Worm (Caenorhabditis elegans) whole organism, L4 larva: ENCODE data around the gene Y39B6A.1.

Experiments used
- F26F4.8 ChIP-seq: fragments of 200-800 bp; sonication (Bioruptor generic); conservative IDR thresholded peaks from 2 replicates; pipeline ENCODE4 v1.3.6; 2022; ENCODE audit warnings: missing genetic modification characterization, missing compliant biosample characterization
- R02D3.7 ChIP-seq: fragments of 150-350 bp; sonication (generic microtip); optimal IDR thresholded peaks from 3 replicates; lab custom pipeline; 2014; ENCODE audit warnings: missing biosample characterization, missing genetic modification characterization
- T20F7.1 ChIP-seq: fragments of 200-800 bp; sonication (Bioruptor generic); optimal IDR thresholded peaks from 2 replicates; lab custom pipeline; 2018; ENCODE audit warnings: mild to moderate bottlenecking, missing genetic modification characterization, missing compliant biosample characterization
- T26A8.4 ChIP-seq: fragments of 200-800 bp; sonication (Bioruptor generic); IDR thresholded peaks from 2 replicates; pipeline ENCODE4 v1.3.6; 2022; ENCODE audit warnings: missing genetic modification characterization, missing compliant biosample characterization
- Y105C5A.15 ChIP-seq: fragments of 200-800 bp; sonication (Bioruptor generic); IDR thresholded peaks from 2 replicates; pipeline ENCODE4 v1.3.6; 2022; ENCODE audit warnings: missing genetic modification characterization, missing compliant biosample characterization
- aha-1 ChIP-seq: fragments of 150-350 bp; peaks from one replicate; lab custom pipeline; 2014; ENCODE audit warnings: missing biosample characterization, missing genetic modification characterization
- arid-1 ChIP-seq: fragments of 200-800 bp; sonication (Bioruptor generic); conservative IDR thresholded peaks from 2 replicates; pipeline ENCODE4 v1.3.6; 2022; ENCODE audit warnings: missing genetic modification reagents, missing genetic modification characterization, missing compliant biosample characterization
- ceh-20 ChIP-seq: fragments of 200-800 bp; sonication (Bioruptor generic); IDR thresholded peaks from 2 replicates; pipeline ENCODE4 v1.3.6; 2022; ENCODE audit warnings: missing genetic modification reagents, missing genetic modification characterization, missing compliant biosample characterization
- ctbp-1 ChIP-seq: fragments of 200-800 bp; sonication (Bioruptor generic); IDR thresholded peaks from 2 replicates; pipeline ENCODE4 v1.3.6; 2022; ENCODE audit warnings: missing genetic modification reagents, missing genetic modification characterization, missing compliant biosample characterization
- daf-16 ChIP-seq, 3 experiments: sonication (generic microtip); optimal IDR thresholded peaks; 2 replicates each; lab custom pipeline; 2016 to 2017; ENCODE audit warnings: missing genetic modification characterization in 3 of 3, missing genetic modification reagents in 3 of 3, mild to moderate bottlenecking in 2 of 3, missing compliant biosample characterization in 2 of 3, missing biosample characterization in 1 of 3, moderate library complexity in 1 of 3
- daf-19 ChIP-seq: fragments of 200-800 bp; sonication (Bioruptor generic); conservative IDR thresholded peaks from 2 replicates; pipeline ENCODE4 v1.3.6; 2022; ENCODE audit warnings: missing genetic modification characterization, missing compliant biosample characterization
- dmd-6 ChIP-seq: fragments of 200-800 bp; sonication (Bioruptor generic); IDR thresholded peaks from 2 replicates; pipeline ENCODE4 v1.3.6; 2022; ENCODE audit warnings: missing genetic modification reagents, missing genetic modification characterization, missing compliant biosample characterization
- dpl-1 ChIP-seq: fragments of 150-350 bp; optimal IDR thresholded peaks from 2 replicates; lab custom pipeline; 2014; ENCODE audit warnings: missing biosample characterization, missing genetic modification reagents, missing genetic modification characterization
- dve-1 ChIP-seq: sonication (generic microtip); optimal IDR thresholded peaks from 2 replicates; lab custom pipeline; 2017; ENCODE audit warnings: antibody characterized with exemption, mild to moderate bottlenecking, missing genetic modification characterization, missing compliant biosample characterization; ENCODE audit not compliant: insufficient read depth
- fkh-10 ChIP-seq: fragments of 150-350 bp; optimal IDR thresholded peaks from 2 replicates; lab custom pipeline; 2014; ENCODE audit warnings: missing biosample characterization, missing genetic modification reagents, missing genetic modification characterization
- hif-1 ChIP-seq, 2 experiments: sonication (generic microtip); optimal IDR thresholded peaks; 2 replicates each; lab custom pipeline; 2016 to 2017; ENCODE audit warnings: missing compliant biosample characterization in 2 of 2, missing genetic modification characterization in 2 of 2, missing genetic modification reagents in 2 of 2, missing genotype in 2 of 2, mild to moderate bottlenecking in 1 of 2
- hlh-11 ChIP-seq: fragments of 200-800 bp; sonication (Bioruptor generic); optimal IDR thresholded peaks from 2 replicates; lab custom pipeline; 2018; ENCODE audit warnings: mild to moderate bottlenecking, missing genetic modification characterization, missing compliant biosample characterization
- hlh-30 ChIP-seq: sonication (generic microtip); optimal IDR thresholded peaks from 2 replicates; lab custom pipeline; 2017; ENCODE audit warnings: antibody characterized with exemption, mild to moderate bottlenecking, missing genetic modification characterization, missing compliant biosample characterization; ENCODE audit not compliant: insufficient read depth
- lin-13 ChIP-seq: fragments of 150-350 bp; optimal IDR thresholded peaks from 2 replicates; lab custom pipeline; 2014; ENCODE audit warnings: missing biosample characterization, missing genetic modification reagents, missing genetic modification characterization
- lin-15B ChIP-seq: fragments of 150-350 bp; sonication (generic microtip); optimal IDR thresholded peaks from 3 replicates; lab custom pipeline; 2014; ENCODE audit warnings: missing biosample characterization, missing genetic modification characterization
- lsy-2 ChIP-seq, 2 experiments: fragments of 150-350 bp in 1 of 2; sonication (generic microtip) in 1 of 2; optimal IDR thresholded peaks; 2 replicates each; lab custom pipeline; 2014 to 2017; ENCODE audit warnings: missing biosample characterization in 2 of 2, missing genetic modification characterization in 2 of 2
- mdl-1 ChIP-seq, 2 experiments: fragments of 150-350 bp in 1 of 2; sonication (generic microtip) in 1 of 2; optimal IDR thresholded peaks; 2 replicates each; lab custom pipeline; 2014 to 2017; ENCODE audit warnings: missing biosample characterization in 2 of 2, missing genetic modification characterization in 2 of 2
- mep-1 ChIP-seq: fragments of 150-350 bp; sonication (generic microtip); optimal IDR thresholded peaks from 3 replicates; lab custom pipeline; 2014; ENCODE audit warnings: missing biosample characterization, missing genetic modification characterization
- mes-2 ChIP-seq: sonication (generic microtip); optimal IDR thresholded peaks from 2 replicates; lab custom pipeline; 2016; ENCODE audit warnings: missing genotype, mild to moderate bottlenecking, missing genetic modification characterization, missing compliant biosample characterization; ENCODE audit not compliant: poor library complexity, severe bottlenecking
- mxl-3 ChIP-seq: fragments of 200-800 bp; sonication (Bioruptor generic); optimal IDR thresholded peaks from 2 replicates; lab custom pipeline; 2018; ENCODE audit warnings: mild to moderate bottlenecking, missing genetic modification characterization, missing compliant biosample characterization
- nhr-10 ChIP-seq: fragments of 150-350 bp; optimal IDR thresholded peaks from 2 replicates; lab custom pipeline; 2014; ENCODE audit warnings: missing biosample characterization, missing genetic modification characterization
- nhr-102 ChIP-seq: sonication (generic microtip); optimal IDR thresholded peaks from 2 replicates; lab custom pipeline; 2016; ENCODE audit warnings: mild to moderate bottlenecking, missing genetic modification characterization, moderate library complexity, missing compliant biosample characterization
- nhr-237 ChIP-seq: sonication (generic microtip); optimal IDR thresholded peaks from 2 replicates; lab custom pipeline; 2017; ENCODE audit warnings: missing biosample characterization, missing genetic modification characterization
- nhr-28 ChIP-seq: fragments of 150-350 bp; optimal IDR thresholded peaks from 2 replicates; lab custom pipeline; 2014; ENCODE audit warnings: missing biosample characterization, missing genetic modification characterization
- nhr-42 ChIP-seq: fragments of 200-800 bp; sonication (Bioruptor generic); IDR thresholded peaks from 2 replicates; pipeline ENCODE4 v1.3.6; 2022; ENCODE audit warnings: missing genetic modification characterization, missing compliant biosample characterization
- nhr-76 ChIP-seq: fragments of 150-350 bp; optimal IDR thresholded peaks from 2 replicates; lab custom pipeline; 2014; ENCODE audit warnings: missing biosample characterization, missing genetic modification characterization
- nhr-77 ChIP-seq: fragments of 150-350 bp; optimal IDR thresholded peaks from 2 replicates; lab custom pipeline; 2014; ENCODE audit warnings: missing biosample characterization, missing genetic modification characterization
- php-3 ChIP-seq: fragments of 200-800 bp; sonication (Bioruptor generic); IDR thresholded peaks from 2 replicates; pipeline ENCODE4 v1.3.6; 2022; ENCODE audit warnings: missing genetic modification reagents, missing genetic modification characterization, missing compliant biosample characterization
- pqm-1 ChIP-seq: sonication (generic microtip); optimal IDR thresholded peaks from 2 replicates; lab custom pipeline; 2017; ENCODE audit warnings: missing biosample characterization, missing genetic modification characterization
- saeg-2 ChIP-seq: fragments of 200-800 bp; sonication (Bioruptor generic); IDR thresholded peaks from 2 replicates; pipeline ENCODE4 v1.3.6; 2022; ENCODE audit warnings: missing genetic modification reagents, missing genetic modification characterization, missing compliant biosample characterization
- tra-1 ChIP-seq: fragments of 200-800 bp; sonication (Bioruptor generic); IDR thresholded peaks from 2 replicates; pipeline ENCODE4 v1.3.6; 2022; ENCODE audit warnings: missing genetic modification reagents, missing genetic modification characterization, missing compliant biosample characterization

Y39B6A.1 gene

ce11 chrV:19217104-19217503, 13.7 kb upstream of the Y39B6A.1 start, which contains the start of gene srr-2:
Gene srr-2 (minus strand): TSS chrV:19217176.
- TF ChIP-seq dmd-6 (GFP tag; lab: Robert Waterston, UW) (peak; percentile 44; the same call in 1 of the 2 replicates), pqm-1 (tag; lab: Kevin White, UChicago) (peak; percentile 33), T26A8.4 (GFP tag; lab: Robert Waterston, UW) (no peak), ctbp-1 (GFP tag; lab: Robert Waterston, UW) (no peak), mdl-1 (tag; optimal IDR thresholded peaks at IDR 0.05; lab: Kevin White, UChicago) (no peak)

DNA sequence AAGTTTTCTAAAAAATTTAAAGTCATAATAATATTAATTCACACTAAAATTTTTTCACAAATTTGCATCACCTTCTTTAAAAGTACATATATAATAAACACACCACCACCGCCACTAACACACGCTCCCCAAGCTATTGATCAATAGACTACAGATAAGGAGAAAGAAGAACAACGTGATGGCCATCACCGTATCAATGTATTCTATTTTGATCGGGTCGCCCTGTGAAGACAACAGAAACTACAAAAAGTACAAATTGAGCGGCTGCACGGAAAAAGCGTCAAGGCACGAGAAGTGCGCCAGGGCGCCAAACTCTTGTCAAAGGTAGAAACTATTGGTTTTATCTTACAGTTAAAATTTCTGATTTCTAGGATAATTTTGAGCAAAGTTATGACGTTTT, 8.9 kb upstream of the Y39B6A.1 start:
- TF ChIP-seq mdl-1 (tag; optimal IDR thresholded peaks at IDR 0.05; lab: Kevin White, UChicago): peak in 1 of 2 experiments; percentile 78
- TF ChIP-seq tra-1 (GFP tag; lab: Robert Waterston, UW): no peak
- TF ChIP-seq hif-1 (tag; optimal IDR thresholded peaks at IDR 0.05; lab: Kevin White, UChicago): no peak
- peak; percentile 44 for TF ChIP-seq nhr-76
- TF ChIP-seq fkh-10 (GFP tag; lab: Kevin White, UChicago): no peak
- TF ChIP-seq mxl-3 (GFP tag; lab: Kevin White, UChicago): peak; percentile 83
- TF ChIP-seq mep-1 (tag; lab: Kevin White, UChicago): peak; percentile 49
- TF ChIP-seq hlh-30 (tag; lab: Kevin White, UChicago): peak; percentile 60
- TF ChIP-seq nhr-237 (tag; lab: Kevin White, UChicago): no peak
- peak; percentile 77 for TF ChIP-seq dmd-6 (GFP tag; lab: Robert Waterston, UW)
- TF ChIP-seq T20F7.1 (GFP tag; lab: Kevin White, UChicago): peak; percentile 27
- TF ChIP-seq nhr-77 (tag; lab: Kevin White, UChicago): peak; percentile 86
- TF ChIP-seq mes-2: peak; percentile 38
- TF ChIP-seq aha-1 (tag; lab: Kevin White, UChicago): peak; percentile 90
- peak; percentile 71 for TF ChIP-seq hlh-11
- peak; percentile 97 for TF ChIP-seq nhr-28
- TF ChIP-seq saeg-2: no peak
- TF ChIP-seq pqm-1 (tag; lab: Kevin White, UChicago): peak; percentile 53
- peak; percentile 54; the same call in 1 of the 2 replicates for TF ChIP-seq nhr-42 (GFP tag; lab: Robert Waterston, UW)
- no peak for TF ChIP-seq F26F4.8 (GFP tag; lab: Robert Waterston, UW)
- peak; percentile 78 for TF ChIP-seq dve-1
- TF ChIP-seq daf-19 (GFP tag; lab: Robert Waterston, UW): no peak
- no peak for TF ChIP-seq daf-16 (GFP tag; optimal IDR thresholded peaks at IDR 0.05; lab: Kevin White, UChicago)
- peak; percentile 97 for TF ChIP-seq daf-16 (tag; optimal IDR thresholded peaks at IDR 0.05; lab: Kevin White, UChicago)
- TF ChIP-seq dpl-1 (GFP tag; lab: Kevin White, UChicago): no peak

ce11 chrV:19211795-19212194, 8.4 kb upstream of the Y39B6A.1 start, which contains the start of gene nhr-79:
Gene nhr-79 (minus strand): TSS chrV:19211895.
- TF ChIP-seq nhr-10 (tag; lab: Kevin White, UChicago) (no peak), nhr-237 (tag; lab: Kevin White, UChicago) (no peak), mep-1 (tag; lab: Kevin White, UChicago) (no peak), R02D3.7 (no peak), Y105C5A.15 (GFP tag; lab: Robert Waterston, UW) (no peak), pqm-1 (tag; lab: Kevin White, UChicago) (no peak), lin-15B (tag; lab: Kevin White, UChicago) (no peak), nhr-42 (GFP tag; lab: Robert Waterston, UW) (no peak)

DNA sequence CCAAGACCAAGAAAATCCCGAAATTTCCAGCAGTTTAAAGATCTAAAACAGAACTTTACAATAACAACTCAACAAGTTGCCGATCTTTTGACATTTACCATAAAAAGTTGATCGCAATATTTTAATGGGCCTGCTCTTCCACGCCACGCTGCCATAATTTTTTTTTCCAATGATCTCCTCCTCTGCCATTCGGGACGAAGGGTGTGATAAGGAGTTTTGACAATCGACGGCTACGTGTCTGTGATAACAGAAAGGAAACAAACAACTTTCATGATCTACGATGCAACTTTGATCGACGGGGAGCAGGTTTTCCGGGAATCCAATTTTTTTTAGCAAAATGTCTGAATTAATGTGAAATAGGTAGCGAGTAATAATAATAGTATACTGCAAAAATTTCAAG, 3.5 kb upstream of the Y39B6A.1 start:
- TF ChIP-seq T20F7.1 (GFP tag; lab: Kevin White, UChicago) (no peak), php-3 (peak; percentile 84), daf-16 (GFP tag; optimal IDR thresholded peaks at IDR 0.05; lab: Kevin White, UChicago) (no peak), daf-16 (tag; optimal IDR thresholded peaks at IDR 0.05; lab: Kevin White, UChicago) (peak; percentile 75), nhr-28 (peak; percentile 59), mdl-1 (tag; optimal IDR thresholded peaks at IDR 0.05; lab: Kevin White, UChicago) (peak in 1 of 2 experiments; percentile 13), ceh-20 (0 out of 2 replicates have a peak, but pooled peaks have one; percentile 10), hlh-11 (peak; percentile 70), lsy-2 (tag; optimal IDR thresholded peaks at IDR 0.05; lab: Kevin White, UChicago) (no peak), mxl-3 (GFP tag; lab: Kevin White, UChicago) (peak; percentile 6), nhr-77 (tag; lab: Kevin White, UChicago) (peak; percentile 32), dve-1 (peak; percentile 66), dmd-6 (GFP tag; lab: Robert Waterston, UW) (peak; percentile 86), nhr-102 (tag; lab: Kevin White, UChicago) (peak; percentile 9), arid-1 (no peak), lin-13 (GFP tag; lab: Kevin White, UChicago) (peak; percentile 29), pqm-1 (tag; lab: Kevin White, UChicago) (peak; percentile 78)
